Fruit fly (Drosophila melanogaster): ENCODE measurements around the gene PQBP1.
A peak's percentile ranks its signal among the peaks of the same experiment; 100 is the strongest.

Gene PQBP1

DNA sequence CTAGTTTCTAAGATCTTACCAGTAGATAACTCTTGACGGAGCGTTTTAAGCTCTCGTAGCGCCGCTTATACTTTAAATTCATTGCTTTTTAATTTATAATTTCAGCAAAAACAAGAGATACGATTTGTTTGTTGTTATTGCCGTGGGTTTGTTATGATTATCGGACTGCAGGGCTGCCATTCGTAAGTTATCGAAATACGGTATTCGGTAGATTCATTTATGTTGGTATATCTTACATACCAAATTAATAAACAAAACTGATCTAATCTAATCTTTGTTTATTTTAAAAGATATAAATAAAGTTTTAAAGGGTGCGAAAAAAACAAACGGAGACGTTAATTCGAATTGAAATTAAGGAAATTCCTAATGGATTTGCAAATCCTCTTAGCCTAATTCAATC lies 9.6 kb upstream of the PQBP1 start, which contains the start of the genes CG31111 and stac:
Gene CG31111, minus strand, starts transcription at position 162 of the 400 bp plus-strand sequence.
Gene stac, plus strand, starts transcription at position 271 of the 400 bp plus-strand sequence.
- peak; percentile 52 for TF ChIP-seq sage (GFP tag; optimal IDR thresholded peaks at IDR 0.05)
- TF ChIP-seq Rel (GFP tag; optimal IDR thresholded peaks at IDR 0.05) = no peak
- peak; percentile 22 for TF ChIP-seq Rel (tag; optimal IDR thresholded peaks at IDR 0.05)
- no peak for TF ChIP-seq N (GFP tag; optimal IDR thresholded peaks at IDR 0.05)

DNA sequence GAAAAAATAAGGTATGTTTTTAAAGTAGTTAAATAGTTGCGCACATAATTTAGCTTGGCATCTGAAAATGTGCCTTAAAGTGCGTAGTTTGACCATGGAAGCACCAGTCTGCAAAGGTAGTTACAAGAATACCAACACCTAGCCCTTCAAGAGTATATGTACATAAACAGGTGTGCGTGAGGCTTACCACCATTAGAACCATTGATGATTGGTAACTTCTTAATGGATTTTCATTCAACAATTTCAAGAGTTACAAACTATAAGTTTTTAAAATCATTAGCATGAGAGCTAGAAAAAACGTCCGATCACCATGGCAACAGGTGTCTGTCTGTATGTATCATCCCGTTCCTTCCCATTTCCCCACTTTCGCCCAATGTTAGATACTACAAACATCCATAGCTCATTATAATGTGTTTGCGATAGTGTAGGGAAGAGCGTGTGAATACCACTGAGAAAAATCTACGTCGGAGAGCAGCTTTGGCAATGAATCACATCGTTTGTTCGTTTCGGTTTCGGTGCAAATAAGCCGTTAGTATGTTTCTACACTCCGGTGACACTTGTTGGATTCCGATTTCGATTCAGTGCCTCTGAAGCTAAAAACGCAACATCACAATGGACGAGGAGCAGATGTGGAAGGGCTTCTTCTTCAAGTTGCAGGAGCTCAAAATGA lies 9.0 kb upstream of the PQBP1 start:
- no peak for TF ChIP-seq Hr78 (GFP tag; optimal IDR thresholded peaks at IDR 0.05)
- no peak for TF ChIP-seq Rel (GFP tag; optimal IDR thresholded peaks at IDR 0.05)
- peak; percentile 72 for TF ChIP-seq Rel (tag; optimal IDR thresholded peaks at IDR 0.05)
- no peak for TF ChIP-seq dl (GFP tag; optimal IDR thresholded peaks at IDR 0.05; ENCODE audit: insufficient read depth in 1 of 2, partially characterized antibody in 2 of 2)
- no peak for TF ChIP-seq rgr (GFP tag; optimal IDR thresholded peaks at IDR 0.05)

DNA sequence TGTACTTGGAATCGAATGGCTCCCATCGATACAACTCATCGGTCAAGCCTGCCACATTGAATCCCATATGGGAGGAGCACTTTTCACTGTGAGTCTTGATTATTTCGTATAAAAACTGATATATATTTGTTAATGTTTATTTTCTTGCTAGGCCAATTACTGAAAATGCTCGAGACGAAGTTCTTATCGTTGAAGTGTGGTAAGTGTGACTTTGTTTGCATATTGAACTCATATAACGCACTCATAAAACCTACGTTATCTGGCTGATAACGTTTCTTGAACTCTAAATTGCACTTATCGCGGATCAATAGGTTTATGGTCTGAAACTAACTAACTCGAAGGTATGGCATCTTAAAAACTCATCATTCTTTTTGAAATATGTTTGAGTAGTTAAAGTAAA lies 5.1 kb upstream of the PQBP1 start:
- TF ChIP-seq Mio (GFP tag; optimal IDR thresholded peaks at IDR 0.05) = no peak
- no peak for TF ChIP-seq CG32264 (GFP tag; optimal IDR thresholded peaks at IDR 0.05)
- TF ChIP-seq woc (GFP tag; optimal IDR thresholded peaks at IDR 0.05) = no peak
- TF ChIP-seq Hr83 (GFP tag; optimal IDR thresholded peaks at IDR 0.05; ENCODE audit: poor library complexity, severe bottlenecking) = no peak
- no peak for TF ChIP-seq sv (GFP tag; optimal IDR thresholded peaks at IDR 0.05)
- no peak for TF ChIP-seq foxo (GFP tag; optimal IDR thresholded peaks at IDR 0.05)
- TF ChIP-seq rgr (GFP tag; optimal IDR thresholded peaks at IDR 0.05) = no peak
- no peak for TF ChIP-seq HLH106 (tag; optimal IDR thresholded peaks at IDR 0.05)
- TF ChIP-seq sage (GFP tag; optimal IDR thresholded peaks at IDR 0.05) = no peak
- TF ChIP-seq dsf (GFP tag; optimal IDR thresholded peaks at IDR 0.05; ENCODE audit: borderline replicate concordance) = no peak
- TF ChIP-seq br (GFP tag; optimal IDR thresholded peaks at IDR 0.05) = no peak
- TF ChIP-seq Sp1 (GFP tag; optimal IDR thresholded peaks at IDR 0.05) = no peak
- TF ChIP-seq CG9705 (GFP tag; optimal IDR thresholded peaks at IDR 0.05) = no peak
- TF ChIP-seq N (GFP tag; optimal IDR thresholded peaks at IDR 0.05) = no peak
- no peak for TF ChIP-seq brk (GFP tag; optimal IDR thresholded peaks at IDR 0.05)
- no peak for TF ChIP-seq dmrt93B (GFP tag; optimal IDR thresholded peaks at IDR 0.05)
- TF ChIP-seq tai (GFP tag; optimal IDR thresholded peaks at IDR 0.05) = no peak
- TF ChIP-seq Rel (GFP tag; optimal IDR thresholded peaks at IDR 0.05) = no peak
- TF ChIP-seq Rel (tag; optimal IDR thresholded peaks at IDR 0.05) = no peak
- no peak for TF ChIP-seq fru (GFP tag; optimal IDR thresholded peaks at IDR 0.05)

DNA sequence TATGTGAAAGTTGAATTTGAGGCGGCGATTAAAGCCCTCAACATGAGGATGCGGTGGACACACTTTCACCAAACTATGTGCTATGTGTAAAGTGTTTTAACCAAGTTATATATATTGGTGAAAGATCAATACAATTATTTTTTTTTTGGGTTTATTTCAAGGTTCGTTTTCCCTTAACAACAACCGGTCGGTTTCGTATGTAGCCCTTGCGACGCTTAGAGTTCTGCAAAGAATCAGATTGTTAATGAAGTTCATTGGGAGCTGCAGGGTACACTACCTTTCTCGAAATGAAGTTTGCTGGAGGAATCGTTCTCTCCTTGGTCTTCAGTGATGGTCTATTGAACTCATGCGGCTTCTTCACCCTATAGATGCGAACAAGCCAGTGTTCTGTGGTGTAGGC lies 1.3 kb downstream of the PQBP1 start:
- no peak for TF ChIP-seq dmrt93B (GFP tag; optimal IDR thresholded peaks at IDR 0.05)
- no peak for TF ChIP-seq dsf (GFP tag; optimal IDR thresholded peaks at IDR 0.05; ENCODE audit: borderline replicate concordance)
- no peak for TF ChIP-seq fru (GFP tag; optimal IDR thresholded peaks at IDR 0.05)
- no peak for TF ChIP-seq Mio (GFP tag; optimal IDR thresholded peaks at IDR 0.05)
- TF ChIP-seq HLH106 (tag; optimal IDR thresholded peaks at IDR 0.05) = no peak
- TF ChIP-seq CG9705 (GFP tag; optimal IDR thresholded peaks at IDR 0.05) = no peak

DNA sequence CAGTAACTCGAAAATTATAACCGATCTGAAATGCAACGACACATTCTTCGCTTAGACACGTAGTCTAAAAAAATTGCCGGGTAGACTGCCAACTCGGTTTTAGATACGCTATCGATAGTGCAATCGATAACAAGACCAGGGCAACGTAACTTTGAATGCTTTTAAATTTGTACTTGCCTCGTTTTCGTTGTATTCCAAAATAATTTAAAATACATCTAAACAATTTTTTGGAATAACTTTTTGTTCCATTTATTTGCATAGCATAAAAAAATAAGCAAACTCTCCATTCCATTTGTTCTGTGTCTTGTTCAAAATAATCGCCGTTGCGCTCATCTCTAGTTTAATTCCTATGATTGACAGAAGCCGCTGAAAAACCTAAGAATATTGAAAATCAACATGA lies 4.0 kb downstream of the PQBP1 start, which contains the start of the genes Stt3B and CG11839:
Gene Stt3B, minus strand, starts transcription at position 69 of the 400 bp plus-strand sequence.
Gene CG11839, plus strand, starts transcription at position 359 of the 400 bp plus-strand sequence.
- TF ChIP-seq sage (GFP tag; optimal IDR thresholded peaks at IDR 0.05) (peak; percentile 2), rgr (GFP tag; optimal IDR thresholded peaks at IDR 0.05) (no peak), lola (GFP tag; optimal IDR thresholded peaks at IDR 0.05) (no peak), Myc (optimal IDR thresholded peaks at IDR 0.05) (no peak), Hnf4 (GFP tag; optimal IDR thresholded peaks at IDR 0.05) (peak; percentile 89), Vsx2 (GFP tag; optimal IDR thresholded peaks at IDR 0.05; ENCODE audit: partially characterized antibody) (no peak), Jra (GFP tag; optimal IDR thresholded peaks at IDR 0.05) (peak; percentile 91), Abd-B (GFP tag; optimal IDR thresholded peaks at IDR 0.05) (no peak), foxo (GFP tag; optimal IDR thresholded peaks at IDR 0.05) (peak in 1 of 2 experiments; percentile 84), tai (GFP tag; optimal IDR thresholded peaks at IDR 0.05) (no peak), HLH106 (tag; optimal IDR thresholded peaks at IDR 0.05) (peak; percentile 83), dl (GFP tag; optimal IDR thresholded peaks at IDR 0.05; ENCODE audit: insufficient read depth in 1 of 2, partially characterized antibody in 2 of 2) (no peak), Sp1 (GFP tag; optimal IDR thresholded peaks at IDR 0.05) (no peak), CG32264 (GFP tag; optimal IDR thresholded peaks at IDR 0.05) (peak; percentile 1), psq (GFP tag; optimal IDR thresholded peaks at IDR 0.05) (peak; percentile 61), ey (GFP tag; optimal IDR thresholded peaks at IDR 0.05) (peak; percentile 78), brk (GFP tag; optimal IDR thresholded peaks at IDR 0.05) (no peak), fru (GFP tag; optimal IDR thresholded peaks at IDR 0.05) (no peak), CrebA (GFP tag; optimal IDR thresholded peaks at IDR 0.05; ENCODE audit: borderline replicate concordance) (no peak), OdsH (GFP tag; optimal IDR thresholded peaks at IDR 0.05) (peak; percentile 75), h (GFP tag; optimal IDR thresholded peaks at IDR 0.05) (peak; percentile 85), pan (optimal IDR thresholded peaks at IDR 0.05) (no peak), CG9705 (GFP tag; optimal IDR thresholded peaks at IDR 0.05) (peak; percentile 60), woc (GFP tag; optimal IDR thresholded peaks at IDR 0.05) (peak; percentile 87), usp (GFP tag; optimal IDR thresholded peaks at IDR 0.05) (no peak), sv (GFP tag; optimal IDR thresholded peaks at IDR 0.05) (peak; percentile 59), Hr83 (GFP tag; optimal IDR thresholded peaks at IDR 0.05; ENCODE audit: poor library complexity, severe bottlenecking) (peak; percentile 29), dsf (GFP tag; optimal IDR thresholded peaks at IDR 0.05; ENCODE audit: borderline replicate concordance) (peak; percentile 84), Rel (GFP tag; optimal IDR thresholded peaks at IDR 0.05) (no peak), Rel (tag; optimal IDR thresholded peaks at IDR 0.05) (peak; percentile 61)
